Fruit fly (Drosophila melanogaster) whole organism, prepupa: ENCODE data around the gene CG13771.

Experiments used
- CG31627 ChIP-seq: fragments of 200-800 bp; sonication (Bioruptor generic); optimal IDR thresholded peaks from 3 replicates; lab custom pipeline; 2016; ENCODE audit warnings: missing biosample characterization, missing genetic modification characterization
- CG6854 ChIP-seq: fragments of 200-800 bp; sonication (Bioruptor generic); optimal IDR thresholded peaks from 2 replicates; lab custom pipeline; 2017; ENCODE audit warnings: missing biosample characterization, mild to moderate bottlenecking, missing genetic modification characterization
- Hr38 ChIP-seq: sonication (Bioruptor generic); optimal IDR thresholded peaks from 2 replicates; lab custom pipeline; 2016; ENCODE audit warnings: missing biosample characterization, missing genetic modification characterization
- Hr39 ChIP-seq: fragments of 200-800 bp; sonication (Bioruptor generic); optimal IDR thresholded peaks from 2 replicates; lab custom pipeline; 2016; ENCODE audit warnings: missing biosample characterization, missing genetic modification characterization
- Smox ChIP-seq: fragments of 200-800 bp; sonication (Bioruptor generic); optimal IDR thresholded peaks from 3 replicates; lab custom pipeline; 2016; ENCODE audit warnings: missing biosample characterization, missing genetic modification characterization
- achi ChIP-seq: fragments of 200-800 bp; sonication (Bioruptor generic); optimal IDR thresholded peaks from 3 replicates; lab custom pipeline; 2016; ENCODE audit warnings: missing biosample characterization, missing genetic modification characterization
- dac ChIP-seq: fragments of 200-800 bp; sonication (Bioruptor generic); optimal IDR thresholded peaks from 2 replicates; lab custom pipeline; 2017; ENCODE audit warnings: missing biosample characterization, mild to moderate bottlenecking, missing genetic modification characterization
- pdm3 ChIP-seq: fragments of 200-800 bp; sonication (Bioruptor generic); optimal IDR thresholded peaks from 3 replicates; lab custom pipeline; 2016; ENCODE audit warnings: missing biosample characterization, missing genetic modification characterization

DNA sequence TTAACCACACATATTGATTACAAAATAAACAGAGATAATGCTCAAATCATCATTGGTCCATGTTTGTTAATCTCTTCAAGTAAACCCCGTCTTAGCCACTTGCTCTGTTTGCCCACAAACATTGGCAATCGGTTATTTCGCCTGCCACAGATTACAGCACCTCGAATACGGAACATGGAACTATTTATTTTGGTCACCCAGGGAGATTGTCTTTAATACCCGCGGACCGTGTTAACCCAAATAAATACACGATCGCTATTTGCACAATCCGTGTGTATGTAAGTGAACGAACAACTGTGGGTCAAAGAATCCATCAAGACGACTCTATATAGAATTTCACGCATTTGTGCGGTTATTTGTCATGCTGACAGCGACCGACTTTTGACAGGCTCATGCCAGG lies 37.3 kb upstream of the CG13771 start:
- no peak for TF ChIP-seq dac (GFP tag; lab: Kevin White, UChicago)
- no peak for TF ChIP-seq achi (GFP tag; lab: Kevin White, UChicago)
- no peak for TF ChIP-seq CG31627
- no peak for TF ChIP-seq Hr38 (GFP tag; lab: Kevin White, UChicago)
- TF ChIP-seq pdm3 (GFP tag; lab: Kevin White, UChicago), result no peak
- no peak for TF ChIP-seq Hr39
- no peak for TF ChIP-seq CG6854 (GFP tag; lab: Kevin White, UChicago)
- no peak for TF ChIP-seq Smox (GFP tag; lab: Kevin White, UChicago)
